Fruit fly (Drosophila melanogaster) whole organism, prepupa: ENCODE measurements around the gene Ucp4C.

Experiments used
- Blimp-1 ChIP-seq: fragments of 200-800 bp; sonication (Bioruptor generic); optimal IDR thresholded peaks from 3 replicates; lab custom pipeline; 2017; ENCODE audit warnings: missing biosample characterization, missing genetic modification characterization, mild to moderate bottlenecking, moderate library complexity, missing genetic modification reagents
- CG10631 ChIP-seq: fragments of 200-800 bp; sonication (Bioruptor generic); optimal IDR thresholded peaks from 2 replicates; lab custom pipeline; 2016; ENCODE audit warnings: missing biosample characterization, missing genetic modification characterization
- CG10669 ChIP-seq: fragments of 200-800 bp; sonication (Bioruptor generic); optimal IDR thresholded peaks from 3 replicates; lab custom pipeline; 2018; ENCODE audit warnings: missing biosample characterization, mild to moderate bottlenecking, missing genetic modification characterization, moderate library complexity
- CG15336 ChIP-seq: fragments of 200-800 bp; sonication (Bioruptor generic); IDR thresholded peaks from 2 replicates; pipeline ENCODE4 v1.3.6; 2022; ENCODE audit warnings: missing biosample characterization, missing genetic modification characterization
- CG1621 ChIP-seq: fragments of 200-800 bp; sonication (Bioruptor generic); optimal IDR thresholded peaks from 3 replicates; lab custom pipeline; 2018; ENCODE audit warnings: missing biosample characterization, mild to moderate bottlenecking, missing genetic modification characterization
- CG16779 ChIP-seq: fragments of 200-800 bp; sonication (Bioruptor generic); optimal IDR thresholded peaks from 3 replicates; lab custom pipeline; 2017; ENCODE audit warnings: missing biosample characterization, mild to moderate bottlenecking, missing genetic modification characterization
- CG3032 ChIP-seq: fragments of 200-800 bp; optimal IDR thresholded peaks from 2 replicates; lab custom pipeline; 2019; ENCODE audit warnings: missing biosample characterization, mild to moderate bottlenecking, missing genetic modification characterization, moderate library complexity
- CG31627 ChIP-seq: fragments of 200-800 bp; sonication (Bioruptor generic); optimal IDR thresholded peaks from 3 replicates; lab custom pipeline; 2016; ENCODE audit warnings: missing biosample characterization, missing genetic modification characterization
- CG32006 ChIP-seq: fragments of 200-800 bp; sonication (Bioruptor generic); optimal IDR thresholded peaks from 3 replicates; lab custom pipeline; 2017; ENCODE audit warnings: missing biosample characterization, mild to moderate bottlenecking, missing genetic modification characterization
- CG3919 ChIP-seq: fragments of 200-800 bp; sonication (Bioruptor generic); optimal IDR thresholded peaks from 3 replicates; lab custom pipeline; 2016; ENCODE audit warnings: missing biosample characterization, missing genetic modification characterization
- CG6163 ChIP-seq: fragments of 200-800 bp; sonication (Bioruptor generic); IDR thresholded peaks from 3 replicates; pipeline ENCODE4 v1.3.6; 2022; ENCODE audit warnings: missing biosample characterization, missing genetic modification characterization
- CG6792 ChIP-seq: fragments of 200-800 bp; sonication (Bioruptor generic); optimal IDR thresholded peaks from 3 replicates; lab custom pipeline; 2016; ENCODE audit warnings: missing biosample characterization, missing genetic modification characterization
- CG6808 ChIP-seq: fragments of 200-800 bp; sonication (Bioruptor generic); optimal IDR thresholded peaks from 3 replicates; lab custom pipeline; 2017; ENCODE audit warnings: missing biosample characterization, missing genetic modification characterization, mild to moderate bottlenecking, moderate library complexity, missing genetic modification reagents
- CG6854 ChIP-seq: fragments of 200-800 bp; sonication (Bioruptor generic); optimal IDR thresholded peaks from 2 replicates; lab custom pipeline; 2017; ENCODE audit warnings: missing biosample characterization, mild to moderate bottlenecking, missing genetic modification characterization
- CG7368 ChIP-seq: fragments of 200-800 bp; sonication (Bioruptor generic); optimal IDR thresholded peaks from 3 replicates; lab custom pipeline; 2016; ENCODE audit warnings: missing biosample characterization, missing genetic modification characterization
- CG8119 ChIP-seq: fragments of 200-800 bp; sonication (Bioruptor generic); IDR thresholded peaks from 3 replicates; pipeline ENCODE4 v1.3.6; 2022; ENCODE audit warnings: missing biosample characterization, missing genetic modification characterization
- CG8319 ChIP-seq: fragments of 200-800 bp; sonication (Bioruptor generic); optimal IDR thresholded peaks from 3 replicates; lab custom pipeline; 2016; ENCODE audit warnings: missing biosample characterization, missing genetic modification characterization
- CG8632 ChIP-seq: fragments of 200-800 bp; sonication (Bioruptor generic); optimal IDR thresholded peaks from 3 replicates; lab custom pipeline; 2016; ENCODE audit warnings: missing biosample characterization, missing genetic modification characterization
- CG9139 ChIP-seq: fragments of 200-800 bp; sonication (Bioruptor generic); optimal IDR thresholded peaks from 3 replicates; lab custom pipeline; 2017; ENCODE audit warnings: missing biosample characterization, mild to moderate bottlenecking, missing genetic modification characterization
- Eip75B ChIP-seq: fragments of 200-800 bp; sonication (Bioruptor generic); optimal IDR thresholded peaks from 3 replicates; lab custom pipeline; 2016; ENCODE audit warnings: missing biosample characterization, missing genetic modification characterization
- Eip78C ChIP-seq: fragments of 200-800 bp; sonication (Bioruptor generic); peaks from one replicate; lab custom pipeline; 2016; ENCODE audit warnings: missing biosample characterization, missing genetic modification characterization
- Gug ChIP-seq: fragments of 200-800 bp; sonication (Bioruptor generic); IDR thresholded peaks from 2 replicates; pipeline ENCODE4 v1.3.6; 2022; ENCODE audit warnings: missing biosample characterization, missing genetic modification characterization
- Hr38 ChIP-seq: sonication (Bioruptor generic); optimal IDR thresholded peaks from 2 replicates; lab custom pipeline; 2016; ENCODE audit warnings: missing biosample characterization, missing genetic modification characterization
- Hr39 ChIP-seq: fragments of 200-800 bp; sonication (Bioruptor generic); optimal IDR thresholded peaks from 2 replicates; lab custom pipeline; 2016; ENCODE audit warnings: missing biosample characterization, missing genetic modification characterization
- Hr4 ChIP-seq: fragments of 200-800 bp; sonication (Bioruptor generic); optimal IDR thresholded peaks from 3 replicates; lab custom pipeline; 2016; ENCODE audit warnings: missing biosample characterization, missing genetic modification characterization
- Lpt ChIP-seq: fragments of 200-800 bp; sonication (Bioruptor generic); optimal IDR thresholded peaks from 3 replicates; lab custom pipeline; 2016; ENCODE audit warnings: missing biosample characterization, missing genetic modification characterization
- Met ChIP-seq: fragments of 200-800 bp; sonication (Bioruptor generic); optimal IDR thresholded peaks from 3 replicates; lab custom pipeline; 2016; ENCODE audit warnings: missing biosample characterization, missing genetic modification characterization
- Smox ChIP-seq: fragments of 200-800 bp; sonication (Bioruptor generic); optimal IDR thresholded peaks from 3 replicates; lab custom pipeline; 2016; ENCODE audit warnings: missing biosample characterization, missing genetic modification characterization
- Sox102F ChIP-seq: fragments of 200-800 bp; sonication (Bioruptor generic); optimal IDR thresholded peaks from 2 replicates; lab custom pipeline; 2016; ENCODE audit warnings: missing biosample characterization, mild to moderate bottlenecking, missing genetic modification characterization
- Sox14 ChIP-seq: fragments of 200-800 bp; sonication (Bioruptor generic); optimal IDR thresholded peaks from 3 replicates; lab custom pipeline; 2016; ENCODE audit warnings: missing biosample characterization, missing genetic modification characterization
- Sox15 ChIP-seq: fragments of 200-800 bp; sonication (Bioruptor generic); optimal IDR thresholded peaks from 3 replicates; lab custom pipeline; 2016; ENCODE audit warnings: missing biosample characterization, missing genetic modification characterization
- achi ChIP-seq: fragments of 200-800 bp; sonication (Bioruptor generic); optimal IDR thresholded peaks from 3 replicates; lab custom pipeline; 2016; ENCODE audit warnings: missing biosample characterization, missing genetic modification characterization
- acj6 ChIP-seq: fragments of 200-800 bp; sonication (Bioruptor generic); optimal IDR thresholded peaks from 3 replicates; lab custom pipeline; 2016; ENCODE audit warnings: missing biosample characterization, missing genetic modification characterization
- dsx ChIP-seq: fragments of 200-800 bp; optimal IDR thresholded peaks from 3 replicates; lab custom pipeline; 2019; ENCODE audit warnings: missing biosample characterization, mild to moderate bottlenecking, missing genetic modification characterization, moderate library complexity; ENCODE audit not compliant: poor library complexity, severe bottlenecking
- eg ChIP-seq: fragments of 200-800 bp; sonication (Bioruptor generic); IDR thresholded peaks from 3 replicates; pipeline ENCODE4 v1.3.6; 2022; ENCODE audit warnings: missing biosample characterization, missing genetic modification characterization
- fd85E ChIP-seq: fragments of 200-800 bp; sonication (Bioruptor generic); optimal IDR thresholded peaks from 3 replicates; lab custom pipeline; 2016; ENCODE audit warnings: missing biosample characterization, missing genetic modification characterization
- net ChIP-seq: fragments of 200-800 bp; sonication (Bioruptor generic); optimal IDR thresholded peaks from 3 replicates; lab custom pipeline; 2016; ENCODE audit warnings: missing biosample characterization, missing genetic modification characterization
- pdm3 ChIP-seq: fragments of 200-800 bp; sonication (Bioruptor generic); optimal IDR thresholded peaks from 3 replicates; lab custom pipeline; 2016; ENCODE audit warnings: missing biosample characterization, missing genetic modification characterization
- salr ChIP-seq, 2 experiments: fragments of 200-800 bp; sonication (Bioruptor generic); optimal IDR thresholded peaks; 3 replicates each; lab custom pipeline; 2016 to 2018; ENCODE audit warnings: missing biosample characterization in 2 of 2, missing genetic modification characterization in 2 of 2, mild to moderate bottlenecking in 1 of 2
- spab ChIP-seq: fragments of 200-800 bp; sonication (Bioruptor generic); optimal IDR thresholded peaks from 2 replicates; lab custom pipeline; 2017; ENCODE audit warnings: missing biosample characterization, mild to moderate bottlenecking, missing genetic modification characterization, missing genetic modification reagents
- ss ChIP-seq, 2 experiments: fragments of 200-800 bp; sonication (Bioruptor generic); optimal IDR thresholded peaks; 2 replicates in 1 of 2; 3 replicates in 1 of 2; lab custom pipeline; 2017 to 2018; ENCODE audit warnings: mild to moderate bottlenecking in 2 of 2, missing biosample characterization in 2 of 2, missing genetic modification characterization in 2 of 2, moderate library complexity in 1 of 2
- svp ChIP-seq: fragments of 200-800 bp; sonication (Bioruptor generic); peaks from one replicate; lab custom pipeline; 2016; ENCODE audit warnings: missing biosample characterization, missing genetic modification characterization
- topi ChIP-seq: fragments of 200-800 bp; sonication (Bioruptor generic); optimal IDR thresholded peaks from 3 replicates; lab custom pipeline; 2016; ENCODE audit warnings: missing biosample characterization, missing genetic modification characterization
- vri ChIP-seq: fragments of 200-800 bp; sonication (Bioruptor generic); optimal IDR thresholded peaks from 3 replicates; lab custom pipeline; 2016; ENCODE audit warnings: missing biosample characterization, mild to moderate bottlenecking, missing genetic modification characterization

Gene Ucp4C

dm6 chr2L:5978333-5979054 lies 10.1 kb downstream of the Ucp4C start (continued):
- TF ChIP-seq Hr38 (GFP tag; lab: Kevin White, UChicago): no peak

dm6 chr2L:5979055-5979399 lies 10.7 kb downstream of the Ucp4C start:
- no peak for TF ChIP-seq Hr39 (GFP tag; lab: Kevin White, UChicago)
- TF ChIP-seq CG6854 (GFP tag; lab: Kevin White, UChicago): no peak
- TF ChIP-seq svp (GFP tag; lab: Kevin White, UChicago): peak; percentile 76
- peak; percentile 6 for TF ChIP-seq CG32006 (GFP tag; lab: Kevin White, UChicago)
- TF ChIP-seq salr (GFP tag; optimal IDR thresholded peaks at IDR 0.05; lab: Kevin White, UChicago): peak in 1 of 2 experiments; percentile 1
- no peak for TF ChIP-seq Hr4
- TF ChIP-seq CG6792 (GFP tag; lab: Kevin White, UChicago): no peak
- TF ChIP-seq ss (GFP tag; optimal IDR thresholded peaks at IDR 0.05; lab: Kevin White, UChicago): no peak
- TF ChIP-seq Blimp-1 (GFP tag; lab: Kevin White, UChicago): peak; percentile 8
- no peak for TF ChIP-seq Gug (GFP tag; lab: Robert Waterston, UW)
- peak; percentile 47 for TF ChIP-seq Eip78C (GFP tag; lab: Kevin White, UChicago)
- no peak for TF ChIP-seq acj6 (GFP tag; lab: Kevin White, UChicago)
- no peak for TF ChIP-seq Lpt (GFP tag; lab: Kevin White, UChicago)

- TF ChIP-seq net (GFP tag; lab: Kevin White, UChicago): peak; percentile 55
- no peak for TF ChIP-seq CG32006 (GFP tag; lab: Kevin White, UChicago)
- no peak for TF ChIP-seq Hr4
- no peak for TF ChIP-seq CG10631
- peak; percentile 41 for TF ChIP-seq Eip75B
- TF ChIP-seq Sox102F (GFP tag; lab: Kevin White, UChicago): peak; percentile 45
- TF ChIP-seq CG6163 (GFP tag; lab: Robert Waterston, UW): no peak
- TF ChIP-seq CG8632 (GFP tag; lab: Kevin White, UChicago): peak; percentile 31
- no peak for TF ChIP-seq eg (GFP tag; lab: Robert Waterston, UW)
- TF ChIP-seq dsx (GFP tag; lab: Kevin White, UChicago): peak; percentile 52
- peak; percentile 45 for TF ChIP-seq CG1621 (tag; lab: Kevin White, UChicago)
- peak; percentile 52 for TF ChIP-seq CG3919 (GFP tag; lab: Kevin White, UChicago)
- peak; percentile 14 for TF ChIP-seq CG6792 (GFP tag; lab: Kevin White, UChicago)
- TF ChIP-seq CG31627 (GFP tag; lab: Kevin White, UChicago): no peak
- TF ChIP-seq spab (GFP tag; lab: Kevin White, UChicago): no peak
- TF ChIP-seq CG6854 (GFP tag; lab: Kevin White, UChicago): peak; percentile 77
- TF ChIP-seq CG8119 (GFP tag; lab: Robert Waterston, UW): no peak
- TF ChIP-seq CG16779: peak; percentile 63
- no peak for TF ChIP-seq CG7368 (GFP tag; lab: Kevin White, UChicago)
- TF ChIP-seq topi: no peak
- peak; percentile 9 for TF ChIP-seq fd85E
- TF ChIP-seq Eip78C (GFP tag; lab: Kevin White, UChicago): peak; percentile 76
- TF ChIP-seq Sox15: no peak
- no peak for TF ChIP-seq CG10669 (GFP tag; lab: Kevin White, UChicago)
- TF ChIP-seq CG6808 (GFP tag; lab: Kevin White, UChicago): peak; percentile 61
- peak; percentile 70 for TF ChIP-seq vri (GFP tag; lab: Kevin White, UChicago)
- TF ChIP-seq acj6 (GFP tag; lab: Kevin White, UChicago): no peak
- TF ChIP-seq Met (GFP tag; lab: Kevin White, UChicago): peak; percentile 54
- no peak for TF ChIP-seq CG8319 (GFP tag; lab: Kevin White, UChicago)
- no peak for TF ChIP-seq Hr38 (GFP tag; lab: Kevin White, UChicago)
- TF ChIP-seq pdm3 (GFP tag; lab: Kevin White, UChicago): no peak
- TF ChIP-seq achi: peak; percentile 11
- TF ChIP-seq svp (GFP tag; lab: Kevin White, UChicago): peak; percentile 81
- no peak for TF ChIP-seq CG15336 (GFP tag; lab: Robert Waterston, UW)
- peak; percentile 56 for TF ChIP-seq Sox14 (GFP tag; lab: Kevin White, UChicago)
- peak; percentile 3 for TF ChIP-seq CG3032 (tag; lab: Kevin White, UChicago)
- peak; percentile 48 to 67 for TF ChIP-seq ss (GFP tag; optimal IDR thresholded peaks at IDR 0.05; lab: Kevin White, UChicago)
- TF ChIP-seq CG9139 (GFP tag; lab: Kevin White, UChicago): peak; percentile 77
- TF ChIP-seq Smox (GFP tag; lab: Kevin White, UChicago): peak; percentile 6
Measured at dm6 chr2L:5979957-5980861, 11.8 kb downstream of the Ucp4C start.
